Fruit fly (Drosophila melanogaster) whole organism, pupa: ENCODE data around the gene CG43083.

Source experiments
- CG10348 ChIP-seq: fragments of 200-800 bp; sonication (Bioruptor generic); IDR thresholded peaks from 2 replicates; pipeline ENCODE4 v1.3.6; 2022; ENCODE audit warnings: missing biosample characterization, missing genetic modification characterization
- CG12605 ChIP-seq: fragments of 200-800 bp; sonication (Bioruptor generic); IDR thresholded peaks from 2 replicates; pipeline ENCODE4 v1.3.6; 2022; ENCODE audit warnings: missing biosample characterization, missing genetic modification characterization
- CG13204 ChIP-seq: fragments of 200-800 bp; sonication (Bioruptor generic); optimal IDR thresholded peaks from 2 replicates; lab custom pipeline; 2018; ENCODE audit warnings: missing biosample characterization, mild to moderate bottlenecking, missing genetic modification characterization, moderate library complexity
- CG14655 ChIP-seq: fragments of 200-800 bp; sonication (Bioruptor generic); optimal IDR thresholded peaks from 3 replicates; lab custom pipeline; 2017; ENCODE audit warnings: mild to moderate bottlenecking, missing biosample characterization, missing genetic modification reagents, missing genetic modification characterization
- CG15710 ChIP-seq: fragments of 200-800 bp; sonication (Bioruptor generic); optimal IDR thresholded peaks from 2 replicates; lab custom pipeline; 2018; ENCODE audit warnings: missing biosample characterization, mild to moderate bottlenecking, missing genetic modification characterization, moderate library complexity
- CG17806 ChIP-seq: fragments of 200-800 bp; sonication (Bioruptor generic); optimal IDR thresholded peaks from 2 replicates; lab custom pipeline; 2018; ENCODE audit warnings: missing biosample characterization, mild to moderate bottlenecking, missing genetic modification characterization, moderate library complexity
- CG32121 ChIP-seq: fragments of 200-800 bp; sonication (Bioruptor generic); IDR thresholded peaks from 2 replicates; pipeline ENCODE4 v1.3.6; 2022; ENCODE audit warnings: missing biosample characterization, missing genetic modification characterization
- CG34367 ChIP-seq: fragments of 200-800 bp; sonication (Bioruptor generic); optimal IDR thresholded peaks from 2 replicates; lab custom pipeline; 2018; ENCODE audit warnings: missing biosample characterization, mild to moderate bottlenecking, missing genetic modification characterization
- CG4496 ChIP-seq: fragments of 200-800 bp; sonication (Bioruptor generic); IDR thresholded peaks from 3 replicates; pipeline ENCODE4 v1.3.6; 2022; ENCODE audit warnings: missing biosample characterization, missing genetic modification characterization
- CG8159 ChIP-seq: fragments of 200-800 bp; sonication (Bioruptor generic); optimal IDR thresholded peaks from 3 replicates; lab custom pipeline; 2018; ENCODE audit warnings: missing biosample characterization, mild to moderate bottlenecking, missing genetic modification characterization, moderate library complexity
- CG8301 ChIP-seq: fragments of 200-800 bp; sonication (Bioruptor generic); optimal IDR thresholded peaks from 2 replicates; lab custom pipeline; 2018; ENCODE audit warnings: missing biosample characterization, mild to moderate bottlenecking, missing genetic modification characterization
- CG9948 ChIP-seq: fragments of 200-800 bp; sonication (Bioruptor generic); optimal IDR thresholded peaks from 2 replicates; lab custom pipeline; 2018; ENCODE audit warnings: missing biosample characterization, mild to moderate bottlenecking, missing genetic modification characterization, moderate library complexity
- D1 ChIP-seq: fragments of 200-800 bp; sonication (Bioruptor generic); optimal IDR thresholded peaks from 2 replicates; lab custom pipeline; 2018; ENCODE audit warnings: missing biosample characterization, mild to moderate bottlenecking, missing genetic modification characterization, moderate library complexity
- EcR ChIP-seq: fragments of 200-800 bp; sonication (Bioruptor generic); optimal IDR thresholded peaks from 3 replicates; lab custom pipeline; 2019; ENCODE audit warnings: missing biosample characterization, missing genetic modification characterization, mild to moderate bottlenecking, moderate library complexity, missing genetic modification reagents
- Ets98B ChIP-seq: fragments of 200-800 bp; sonication (Bioruptor generic); IDR thresholded peaks from 2 replicates; pipeline ENCODE4 v1.3.6; 2022; ENCODE audit warnings: missing biosample characterization, missing genetic modification characterization
- Pif1A ChIP-seq: fragments of 200-800 bp; sonication (Bioruptor generic); optimal IDR thresholded peaks from 3 replicates; lab custom pipeline; 2016; ENCODE audit warnings: missing biosample characterization, missing genetic modification characterization
- Pif1B ChIP-seq: fragments of 200-800 bp; sonication (Bioruptor generic); optimal IDR thresholded peaks from 3 replicates; lab custom pipeline; 2016; ENCODE audit warnings: missing biosample characterization, missing genetic modification characterization
- Snoo ChIP-seq: fragments of 200-800 bp; sonication (Bioruptor generic); optimal IDR thresholded peaks from 3 replicates; lab custom pipeline; 2017; ENCODE audit warnings: missing biosample characterization, mild to moderate bottlenecking, missing genetic modification characterization, inconsistent platforms
- fd96Ca ChIP-seq: fragments of 200-800 bp; sonication (Bioruptor generic); IDR thresholded peaks from 3 replicates; pipeline ENCODE4 v1.3.6; 2022; ENCODE audit warnings: missing biosample characterization, missing genetic modification characterization
- gl ChIP-seq: fragments of 200-800 bp; sonication (Bioruptor generic); optimal IDR thresholded peaks from 2 replicates; lab custom pipeline; 2018; ENCODE audit warnings: missing biosample characterization, mild to moderate bottlenecking, missing genetic modification characterization
- rn ChIP-seq: fragments of 200-800 bp; sonication (Bioruptor generic); IDR thresholded peaks from 2 replicates; pipeline ENCODE4 v1.3.6; 2022; ENCODE audit warnings: missing biosample characterization, missing genetic modification characterization

The CG43083 gene

DNA sequence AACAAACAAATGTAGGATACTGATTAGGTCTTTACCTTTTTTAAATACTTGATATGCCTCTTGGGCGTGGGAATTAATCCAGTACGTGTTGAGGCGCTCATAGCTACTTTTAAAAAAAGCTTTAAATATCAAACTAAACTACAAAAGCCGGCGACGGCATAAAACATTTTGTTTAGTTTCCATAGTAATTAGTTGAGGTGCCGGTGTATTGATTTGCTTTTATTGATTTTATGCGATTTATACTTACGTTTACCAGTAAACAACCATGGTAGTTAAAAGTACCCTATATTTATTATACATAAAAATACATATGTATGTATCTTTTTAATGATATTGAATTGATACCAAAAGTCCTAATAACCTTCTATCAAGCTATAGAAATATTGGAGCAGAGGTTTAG, 35.6 kb upstream of the CG43083 start, which contains the start of gene CG13449:
Gene CG13449, minus strand, starts transcription at position 101 of the 400 bp plus-strand sequence.
- TF ChIP-seq CG17806 (tag; lab: Kevin White, UChicago) (no peak), CG12605 (GFP tag; lab: Robert Waterston, UW) (no peak), CG9948 (tag; lab: Kevin White, UChicago) (no peak), Snoo (no peak), CG10348 (GFP tag; lab: Robert Waterston, UW) (no peak), CG34367 (tag; lab: Kevin White, UChicago) (no peak), gl (tag; lab: Kevin White, UChicago) (no peak), CG15710 (tag; lab: Kevin White, UChicago) (no peak), D1 (tag; lab: Kevin White, UChicago) (no peak), rn (GFP tag; lab: Robert Waterston, UW) (no peak)

DNA sequence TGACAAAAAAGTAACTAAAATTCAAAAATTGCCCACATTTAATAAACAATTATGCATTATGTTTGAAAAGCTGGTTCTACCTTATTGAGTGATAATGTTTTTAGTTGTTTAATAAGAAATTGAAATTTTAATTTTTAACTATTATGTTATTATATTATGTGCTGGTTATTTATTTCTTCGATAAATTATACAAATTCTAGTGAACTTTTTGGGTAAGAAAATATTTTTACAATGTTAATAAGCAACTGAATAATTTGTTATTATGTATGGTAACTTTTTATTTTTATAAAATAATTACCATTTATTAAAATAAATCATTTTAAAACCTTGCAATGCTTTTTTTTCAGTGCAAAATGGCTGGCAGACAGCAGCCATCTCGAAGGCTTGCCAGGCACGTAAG, 31.9 kb upstream of the CG43083 start:
- no peak for TF ChIP-seq CG12605 (GFP tag; lab: Robert Waterston, UW)
- TF ChIP-seq CG32121: no peak
- no peak for TF ChIP-seq EcR (GFP tag; lab: Kevin White, UChicago)
- no peak for TF ChIP-seq Pif1B
- TF ChIP-seq CG34367 (tag; lab: Kevin White, UChicago): no peak
- no peak for TF ChIP-seq CG8159
- TF ChIP-seq gl (tag; lab: Kevin White, UChicago): no peak
- TF ChIP-seq CG4496: no peak
- TF ChIP-seq D1 (tag; lab: Kevin White, UChicago): no peak
- no peak for TF ChIP-seq fd96Ca
- TF ChIP-seq CG15710 (tag; lab: Kevin White, UChicago): no peak
- no peak for TF ChIP-seq CG9948 (tag; lab: Kevin White, UChicago)
- no peak for TF ChIP-seq CG13204
- TF ChIP-seq CG17806 (tag; lab: Kevin White, UChicago): no peak
- TF ChIP-seq rn (GFP tag; lab: Robert Waterston, UW): no peak
- no peak for TF ChIP-seq Ets98B (GFP tag; lab: Robert Waterston, UW)
- TF ChIP-seq CG14655 (GFP tag; lab: Kevin White, UChicago): no peak
- no peak for TF ChIP-seq CG10348 (GFP tag; lab: Robert Waterston, UW)
- no peak for TF ChIP-seq Pif1A (GFP tag; lab: Kevin White, UChicago)

DNA sequence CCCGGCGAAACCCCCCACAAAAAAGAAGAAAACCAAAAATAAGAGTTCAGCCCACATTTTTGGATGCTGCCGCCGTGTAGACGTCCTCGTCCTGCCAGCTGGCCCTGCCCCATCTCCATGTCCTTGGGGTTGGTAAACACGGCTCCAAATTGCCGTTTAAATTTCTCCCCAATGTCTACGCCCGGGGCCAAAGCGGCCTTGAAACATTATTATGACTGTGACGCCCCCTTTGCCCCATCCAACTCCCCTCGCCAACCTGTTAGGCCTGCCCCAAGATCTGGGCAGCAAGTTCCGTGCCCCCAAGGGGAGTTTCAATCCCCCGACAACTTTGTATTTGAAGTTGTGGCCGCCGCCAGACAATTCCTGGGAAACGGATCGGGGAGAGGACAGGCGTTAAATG, 31.5 kb upstream of the CG43083 start:
- TF ChIP-seq D1 (tag; lab: Kevin White, UChicago): no peak
- no peak for TF ChIP-seq CG8301 (tag; lab: Kevin White, UChicago)
- TF ChIP-seq CG9948 (tag; lab: Kevin White, UChicago): no peak

DNA sequence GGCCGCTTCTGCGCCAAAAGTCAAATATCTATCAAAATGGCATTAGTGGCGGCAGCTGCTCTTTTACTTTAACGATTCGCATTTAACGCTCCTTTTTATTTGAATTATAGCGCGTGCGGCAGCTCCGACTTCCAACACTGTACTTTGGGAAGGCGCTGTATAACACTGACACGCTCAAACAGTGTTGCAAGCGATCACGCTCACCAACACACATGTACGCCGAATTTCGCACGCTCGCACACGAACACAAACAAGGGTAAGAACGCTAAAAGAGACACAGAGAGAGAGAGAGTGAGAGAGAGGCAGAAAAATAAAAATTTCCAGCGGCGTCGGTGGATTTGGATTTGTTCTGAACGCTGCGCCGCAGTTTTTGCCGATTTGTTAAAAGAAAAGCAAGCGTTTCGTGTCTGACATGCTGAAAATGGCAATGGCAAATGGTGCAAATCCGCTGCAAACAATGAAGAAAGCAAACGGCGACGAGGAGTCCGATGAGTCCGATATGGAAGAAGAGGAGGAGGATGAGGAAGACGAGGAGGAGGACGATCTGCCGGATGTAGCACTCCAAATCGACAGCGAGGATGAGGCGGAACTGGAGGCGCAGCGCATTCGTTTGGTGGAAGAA, 28.6 kb upstream of the CG43083 start, which contains the start of gene Phs:
Gene Phs, plus strand, starts transcription at position 276 of the 622 bp plus-strand sequence.
- TF ChIP-seq CG13204 (peak; percentile 38), gl (tag; lab: Kevin White, UChicago) (peak; percentile 2), CG9948 (tag; lab: Kevin White, UChicago) (no peak), Pif1B (peak; percentile 63), CG8159 (peak; percentile 52), CG14655 (GFP tag; lab: Kevin White, UChicago) (no peak), CG34367 (tag; lab: Kevin White, UChicago) (peak; percentile 44), rn (GFP tag; lab: Robert Waterston, UW) (no peak), CG8301 (tag; lab: Kevin White, UChicago) (no peak), Ets98B (GFP tag; lab: Robert Waterston, UW) (peak; percentile 76), CG4496 (peak; percentile 82), D1 (tag; lab: Kevin White, UChicago) (peak; percentile 9), Pif1A (GFP tag; lab: Kevin White, UChicago) (no peak), fd96Ca (peak; percentile 81), CG12605 (GFP tag; lab: Robert Waterston, UW) (no peak), EcR (GFP tag; lab: Kevin White, UChicago) (peak; percentile 64), CG32121 (peak; percentile 73), CG10348 (GFP tag; lab: Robert Waterston, UW) (no peak), CG15710 (tag; lab: Kevin White, UChicago) (peak; percentile 46), CG17806 (tag; lab: Kevin White, UChicago) (peak; percentile 27), Snoo (peak; percentile 73)

DNA sequence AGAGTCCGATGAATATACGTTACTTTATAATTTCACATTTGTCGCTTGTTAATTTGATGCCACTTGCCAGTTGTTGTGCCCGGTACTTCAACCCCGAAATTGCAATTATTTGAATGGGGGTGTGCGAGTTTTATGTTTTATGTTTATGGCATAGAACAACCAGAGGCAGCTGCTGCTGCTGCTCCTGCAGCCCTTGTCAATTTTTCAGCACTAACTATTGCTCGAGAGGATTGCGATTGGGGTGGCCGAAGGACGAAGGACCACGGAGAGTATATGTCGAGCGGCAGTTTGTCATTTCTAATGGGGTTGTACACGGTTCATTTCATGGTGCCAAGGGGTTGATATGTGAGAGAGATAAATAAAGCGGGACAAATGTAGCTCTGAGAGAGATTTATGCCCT, 24.3 kb upstream of the CG43083 start:
- TF ChIP-seq rn (GFP tag; lab: Robert Waterston, UW) (no peak), CG4496 (peak; percentile 11; the same call in 1 of the 3 replicates)

DNA sequence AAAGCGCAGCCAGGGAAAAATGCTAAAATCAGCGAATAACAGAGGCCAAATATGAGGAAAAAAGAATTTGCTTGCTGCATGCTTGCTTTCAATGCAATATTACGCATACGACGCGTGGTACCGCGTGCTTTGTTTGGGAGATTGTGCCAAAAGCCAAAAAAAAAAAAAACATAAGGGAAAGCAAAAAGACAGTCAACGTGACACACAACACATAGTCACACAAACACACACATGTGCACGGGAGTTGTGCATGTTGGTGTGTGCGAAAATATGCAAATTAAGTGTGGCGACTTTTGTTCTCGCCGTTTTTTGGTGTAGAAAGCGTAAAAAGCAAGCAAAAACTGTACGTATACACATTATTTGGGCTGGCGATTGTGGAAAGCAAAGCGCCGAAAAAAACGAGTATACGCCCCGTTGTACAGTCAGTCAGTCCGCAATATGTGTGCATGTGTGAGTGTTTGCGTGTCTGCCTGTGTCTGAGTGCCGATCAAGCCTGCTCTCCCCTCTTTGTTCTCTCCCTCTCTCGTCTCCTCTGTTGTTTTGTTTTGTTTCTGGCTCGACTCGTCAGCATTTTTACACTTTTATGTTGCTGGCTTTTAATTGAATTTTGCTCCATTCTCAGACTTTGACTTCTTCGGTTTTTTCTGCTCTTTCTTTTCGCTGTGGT, 23.3 kb upstream of the CG43083 start:
- TF ChIP-seq Snoo (no peak), CG12605 (GFP tag; lab: Robert Waterston, UW) (no peak), Pif1A (GFP tag; lab: Kevin White, UChicago) (no peak), CG13204 (no peak), CG17806 (tag; lab: Kevin White, UChicago) (no peak), CG4496 (peak; percentile 65; the same call in 2 of the 3 replicates)
